Fruit fly (Drosophila melanogaster) whole organism: ENCODE measurements around the gene CG1143.

Experiments
- Dll ChIP-seq: fragments of >200 bp; optimal IDR thresholded peaks from 2 replicates; lab custom pipeline; 2017
- psq ChIP-seq: fragments of >200 bp; optimal IDR thresholded peaks from 2 replicates; lab custom pipeline; 2017

DNA sequence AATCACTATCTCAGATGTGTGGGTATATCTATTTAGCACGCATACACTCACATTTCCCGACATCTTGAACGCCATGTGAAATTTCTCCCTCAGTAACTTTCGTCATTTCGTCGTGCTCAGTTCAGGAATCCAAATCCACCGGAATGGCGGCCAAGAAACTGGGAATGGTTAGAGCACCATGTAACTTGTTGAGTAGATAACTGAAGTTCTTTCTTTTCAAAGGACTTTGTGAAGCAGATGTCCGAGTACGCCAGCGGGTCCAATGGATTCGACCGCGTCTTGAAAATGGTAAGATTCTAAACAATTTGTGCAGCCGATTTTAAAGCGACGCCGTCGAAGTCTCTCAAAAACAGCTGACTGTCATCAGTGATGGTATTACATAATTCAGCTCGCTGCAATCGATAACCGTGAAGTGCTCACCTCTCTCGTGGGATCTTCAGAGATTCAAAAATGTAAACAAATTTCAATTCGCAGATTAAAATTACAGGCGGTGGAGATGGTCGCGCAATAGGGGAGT, 45.9 kb upstream of the CG1143 start, which contains the start of the genes CG16985 and CG12182:
- TF ChIP-seq psq (lab: Kevin White, UChicago): no peak
- TF ChIP-seq Dll (lab: Kevin White, UChicago): no peak
